Worm (Caenorhabditis elegans) whole organism, L4/young adult: ENCODE results near the gene vps-39.
A peak's percentile ranks its signal among the peaks of the same experiment; 100 is the strongest.
"Not testable (repeated sequence)": the region's sequence is repeated elsewhere in the genome, so short reads cannot be mapped to it uniquely, and the experiment has no call there.

Source experiments
- W03F9.2 ChIP-seq: fragments of 150-350 bp; optimal IDR thresholded peaks from 2 replicates; lab custom pipeline; 2014; ENCODE audit warnings: missing biosample characterization, missing genetic modification characterization
- dao-5 ChIP-seq: sonication (generic microtip); optimal IDR thresholded peaks from 2 replicates; lab custom pipeline; 2016; ENCODE audit warnings: missing genotype, missing genetic modification characterization, moderate library complexity, missing compliant biosample characterization
- him-1 ChIP-seq: sonication (generic microtip); optimal IDR thresholded peaks from 2 replicates; lab custom pipeline; 2016; ENCODE audit warnings: missing genotype, missing genetic modification reagents, missing genetic modification characterization, missing compliant biosample characterization

vps-39 gene

ce11 chrV:14038328-14039084 lies at the start of gene vps-39:
Gene vps-39, minus strand, starts transcription at chrV:14038378.
- TF ChIP-seq him-1; dao-5 (tag; lab: Kevin White, UChicago); W03F9.2 (tag; lab: Kevin White, UChicago): not testable (repeated sequence)

ce11 chrV:14085589-14085988 lies 47.4 kb upstream of the vps-39 start, which contains the start of gene D1086.18:
Gene D1086.18, plus strand, starts transcription at chrV:14085889.
- TF ChIP-seq W03F9.2 (tag; lab: Kevin White, UChicago), result no peak
- no peak for TF ChIP-seq dao-5 (tag; lab: Kevin White, UChicago)
- TF ChIP-seq him-1, result no peak

- TF ChIP-seq W03F9.2 (tag; lab: Kevin White, UChicago), result no peak
- no peak for TF ChIP-seq dao-5 (tag; lab: Kevin White, UChicago)
- TF ChIP-seq him-1, result no peak
Observed at ce11 chrV:14083970-14084369, 45.8 kb upstream of the vps-39 start, which contains the start of gene D1086.7. Gene D1086.7, plus strand, starts transcription at chrV:14084270.

- TF ChIP-seq him-1 (no peak), dao-5 (tag; lab: Kevin White, UChicago) (no peak), W03F9.2 (tag; lab: Kevin White, UChicago) (no peak)
Observed at ce11 chrV:14082453-14082852, 44.3 kb upstream of the vps-39 start, which contains the start of gene D1086.10. Gene D1086.10, plus strand, starts transcription at chrV:14082753.

- TF ChIP-seq him-1, result no peak
- no peak for TF ChIP-seq dao-5 (tag; lab: Kevin White, UChicago)
- no peak for TF ChIP-seq W03F9.2 (tag; lab: Kevin White, UChicago)
Observed at ce11 chrV:14079501-14079900, 41.3 kb upstream of the vps-39 start, which contains the start of gene D1086.6. Gene D1086.6, plus strand, starts transcription at chrV:14079801.

- TF ChIP-seq dao-5 (tag; lab: Kevin White, UChicago) (no peak), W03F9.2 (tag; lab: Kevin White, UChicago) (no peak), him-1 (no peak)
Observed at ce11 chrV:14074160-14074559, 36.0 kb upstream of the vps-39 start, which contains the start of gene D1086.11. Gene D1086.11, plus strand, starts transcription at chrV:14074460.

- TF ChIP-seq W03F9.2 (tag; lab: Kevin White, UChicago), result no peak
- TF ChIP-seq dao-5 (tag; lab: Kevin White, UChicago), result no peak
- no peak for TF ChIP-seq him-1
Observed at ce11 chrV:14069899-14070298, 31.7 kb upstream of the vps-39 start.

ce11 chrV:14067816-14068296 lies 29.7 kb upstream of the vps-39 start, which contains the start of gene D1086.17:
Gene D1086.17, plus strand, starts transcription at chrV:14067866.
- TF ChIP-seq him-1 (no peak), W03F9.2 (tag; lab: Kevin White, UChicago) (no peak), dao-5 (tag; lab: Kevin White, UChicago) (no peak)

- TF ChIP-seq W03F9.2 (tag; lab: Kevin White, UChicago) (no peak), him-1 (no peak), dao-5 (tag; lab: Kevin White, UChicago) (no peak)
Observed at ce11 chrV:14064422-14064821, 26.2 kb upstream of the vps-39 start, which contains the start of gene D1086.21. Gene D1086.21, plus strand, starts transcription at chrV:14064722.

- TF ChIP-seq him-1, result no peak
- no peak for TF ChIP-seq W03F9.2 (tag; lab: Kevin White, UChicago)
- TF ChIP-seq dao-5 (tag; lab: Kevin White, UChicago), result no peak
Observed at ce11 chrV:14063980-14064379, 25.8 kb upstream of the vps-39 start.

ce11 chrV:14057540-14057939 lies 19.4 kb upstream of the vps-39 start, which contains the start of gene F58D12.3:
Gene F58D12.3, plus strand, starts transcription at chrV:14057840.
- no peak for TF ChIP-seq W03F9.2 (tag; lab: Kevin White, UChicago)
- no peak for TF ChIP-seq dao-5 (tag; lab: Kevin White, UChicago)
- no peak for TF ChIP-seq him-1

- TF ChIP-seq him-1 (peak; percentile 65), W03F9.2 (tag; lab: Kevin White, UChicago) (peak; percentile 71)
Observed at ce11 chrV:14055097-14055496, 16.9 kb upstream of the vps-39 start.

- TF ChIP-seq dao-5 (tag; lab: Kevin White, UChicago); W03F9.2 (tag; lab: Kevin White, UChicago); him-1: not testable (repeated sequence)
Observed at ce11 chrV:14049274-14049673, 11.1 kb upstream of the vps-39 start, which contains the start of gene F58D12.1. Gene F58D12.1, plus strand, starts transcription at chrV:14049574.

- TF ChIP-seq dao-5 (tag; lab: Kevin White, UChicago) (no peak), W03F9.2 (tag; lab: Kevin White, UChicago) (no peak), him-1 (no peak)
Observed at ce11 chrV:14033649-14034048, 4.5 kb downstream of the vps-39 start, which contains the start of gene ins-10. Gene ins-10, plus strand, starts transcription at chrV:14033949.
